Worm (Caenorhabditis elegans) whole organism, late embryonic: ENCODE measurements around the gene plx-2.

Source experiments
- ama-1 ChIP-seq: fragments of 150-350 bp; optimal IDR thresholded peaks from 2 replicates; lab custom pipeline; 2014
- ceh-24 ChIP-seq: sonication (generic microtip); optimal IDR thresholded peaks from 2 replicates; lab custom pipeline; 2016; ENCODE audit warnings: mild to moderate bottlenecking, missing genetic modification characterization, missing compliant biosample characterization
- dmd-4 ChIP-seq: sonication (generic microtip); optimal IDR thresholded peaks from 2 replicates; lab custom pipeline; 2016; ENCODE audit warnings: borderline replicate concordance, missing genetic modification characterization, missing compliant biosample characterization
- fax-1 ChIP-seq: sonication (generic microtip); optimal IDR thresholded peaks from 2 replicates; lab custom pipeline; 2016; ENCODE audit warnings: missing genotype, missing genetic modification characterization, missing compliant biosample characterization
- hlh-13 ChIP-seq: fragments of 200-800 bp; sonication (Bioruptor generic); optimal IDR thresholded peaks from 2 replicates; lab custom pipeline; 2018; ENCODE audit warnings: mild to moderate bottlenecking, missing genetic modification characterization, missing compliant biosample characterization
- lin-11 ChIP-seq: fragments of 200-800 bp; sonication (Bioruptor generic); optimal IDR thresholded peaks from 2 replicates; lab custom pipeline; 2018; ENCODE audit warnings: mild to moderate bottlenecking, missing genetic modification characterization, missing compliant biosample characterization
- mec-3 ChIP-seq: sonication (generic microtip); optimal IDR thresholded peaks from 2 replicates; lab custom pipeline; 2016; ENCODE audit warnings: borderline replicate concordance, missing genetic modification characterization, missing compliant biosample characterization
- rnt-1 ChIP-seq: sonication (generic microtip); optimal IDR thresholded peaks from 2 replicates; lab custom pipeline; 2016; ENCODE audit warnings: missing genetic modification characterization, missing compliant biosample characterization
- sox-4 ChIP-seq: sonication (generic microtip); optimal IDR thresholded peaks from 2 replicates; lab custom pipeline; 2017; ENCODE audit warnings: mild to moderate bottlenecking, missing genetic modification characterization, inconsistent platforms, missing compliant biosample characterization

DNA sequence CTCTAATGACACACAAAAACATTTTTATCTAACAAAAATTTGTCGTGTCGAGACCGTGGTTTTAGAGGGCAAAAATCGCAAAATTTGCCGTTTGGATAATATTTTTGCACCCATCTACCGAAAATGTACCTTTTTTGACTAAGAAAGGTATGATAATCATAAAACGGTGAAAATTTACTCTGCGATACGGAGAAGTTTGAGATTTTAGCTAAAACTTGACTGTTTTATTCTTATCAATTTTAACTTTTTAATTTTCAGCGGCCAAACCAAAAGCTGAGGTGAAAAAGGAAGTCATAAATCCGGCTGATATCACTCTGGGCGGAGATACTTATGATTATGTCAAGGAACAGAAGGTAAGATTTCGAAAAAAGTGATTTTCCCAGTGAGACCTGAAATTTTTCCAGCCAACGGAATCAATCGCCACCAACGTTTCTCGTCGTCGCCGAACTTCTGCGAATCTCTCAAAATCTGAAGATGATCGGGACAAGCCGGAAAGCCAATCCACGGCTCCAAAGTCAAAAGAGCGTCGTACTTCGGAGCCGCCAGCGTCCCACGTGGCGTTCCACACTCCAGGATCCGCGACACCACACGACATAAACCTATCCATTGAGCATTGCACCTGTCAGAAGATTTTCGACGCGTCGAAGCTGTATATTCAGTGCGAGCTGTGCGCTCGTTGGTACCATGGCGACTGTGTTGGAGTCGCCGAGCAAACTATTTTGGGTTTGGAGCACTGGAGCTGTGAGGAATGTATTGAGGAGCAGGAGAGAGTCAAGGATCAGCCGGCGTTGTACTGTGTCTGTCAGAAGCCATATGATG is 18.4 kb downstream of the plx-2 start:
- TF ChIP-seq ama-1 (no peak), hlh-13 (GFP tag; lab: Kevin White, UChicago) (no peak), ceh-24 (no peak), rnt-1 (tag; lab: Kevin White, UChicago) (no peak), fax-1 (tag; lab: Kevin White, UChicago) (no peak), mec-3 (tag; lab: Kevin White, UChicago) (no peak), dmd-4 (tag; lab: Kevin White, UChicago) (no peak), sox-4 (tag; lab: Kevin White, UChicago) (no peak), lin-11 (no peak)
